Worm (Caenorhabditis elegans): ENCODE results near the gene clec-205.
"Not testable (repeated sequence)": the region's sequence is repeated elsewhere in the genome, so short reads cannot be mapped to it uniquely, and the experiment has no call there.

DNA sequence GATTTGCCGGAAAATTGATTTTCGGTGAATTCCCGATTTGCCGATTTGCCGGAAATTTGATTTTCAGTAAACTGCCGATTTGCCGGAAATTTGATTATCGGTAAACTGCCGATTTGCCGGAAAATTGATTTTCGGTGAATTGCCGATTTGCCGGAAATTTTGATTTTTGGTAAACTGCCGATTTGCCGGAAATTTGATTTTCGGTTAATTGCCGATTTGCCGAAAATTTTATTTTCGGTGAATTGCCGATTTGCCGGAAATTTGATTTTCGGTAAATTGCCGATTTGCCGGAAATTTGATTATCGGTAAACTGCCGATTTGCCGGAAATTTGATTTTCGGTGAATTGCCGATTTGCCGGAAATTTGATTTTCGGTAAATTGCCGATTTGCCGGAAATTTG is 48.2 kb upstream of the clec-205 start:
- not testable (repeated sequence) for TF ChIP-seq jun-1 (tag; optimal IDR thresholded peaks at IDR 0.05); lin-13 (GFP tag; optimal IDR thresholded peaks at IDR 0.05); mxl-2 (GFP tag; conservative IDR thresholded peaks at IDR 0.05); pha-4 (GFP tag; IDR thresholded peaks at IDR 0.05); pha-4 (tag; optimal IDR thresholded peaks at IDR 0.05); unc-39 (tag; optimal IDR thresholded peaks at IDR 0.05); lir-3 (tag; optimal IDR thresholded peaks at IDR 0.05); snpc-4 (tag; optimal IDR thresholded peaks at IDR 0.05); ztf-11 (tag; optimal IDR thresholded peaks at IDR 0.05); duxl-1 (tag; optimal IDR thresholded peaks at IDR 0.05; ENCODE audit: poor library complexity)
